Fruit fly (Drosophila melanogaster) whole organism, prepupa: Measurements from ENCODE around the gene CG15353.

Source experiments
- Blimp-1 ChIP-seq: fragments of 200-800 bp; sonication (Bioruptor generic); optimal IDR thresholded peaks from 3 replicates; lab custom pipeline; 2017; ENCODE audit warnings: missing biosample characterization, missing genetic modification characterization, mild to moderate bottlenecking, moderate library complexity, missing genetic modification reagents
- CG32006 ChIP-seq: fragments of 200-800 bp; sonication (Bioruptor generic); optimal IDR thresholded peaks from 3 replicates; lab custom pipeline; 2017; ENCODE audit warnings: missing biosample characterization, mild to moderate bottlenecking, missing genetic modification characterization
- CG6808 ChIP-seq: fragments of 200-800 bp; sonication (Bioruptor generic); optimal IDR thresholded peaks from 3 replicates; lab custom pipeline; 2017; ENCODE audit warnings: missing biosample characterization, missing genetic modification characterization, mild to moderate bottlenecking, moderate library complexity, missing genetic modification reagents
- CG6854 ChIP-seq: fragments of 200-800 bp; sonication (Bioruptor generic); optimal IDR thresholded peaks from 2 replicates; lab custom pipeline; 2017; ENCODE audit warnings: missing biosample characterization, mild to moderate bottlenecking, missing genetic modification characterization
- CG7368 ChIP-seq: fragments of 200-800 bp; sonication (Bioruptor generic); optimal IDR thresholded peaks from 3 replicates; lab custom pipeline; 2016; ENCODE audit warnings: missing biosample characterization, missing genetic modification characterization
- CG9139 ChIP-seq: fragments of 200-800 bp; sonication (Bioruptor generic); optimal IDR thresholded peaks from 3 replicates; lab custom pipeline; 2017; ENCODE audit warnings: missing biosample characterization, mild to moderate bottlenecking, missing genetic modification characterization
- Eip75B ChIP-seq: fragments of 200-800 bp; sonication (Bioruptor generic); optimal IDR thresholded peaks from 3 replicates; lab custom pipeline; 2016; ENCODE audit warnings: missing biosample characterization, missing genetic modification characterization
- Eip78C ChIP-seq: fragments of 200-800 bp; sonication (Bioruptor generic); peaks from one replicate; lab custom pipeline; 2016; ENCODE audit warnings: missing biosample characterization, missing genetic modification characterization
- Eip93F ChIP-seq: fragments of 200-800 bp; sonication (Bioruptor generic); optimal IDR thresholded peaks from 2 replicates; lab custom pipeline; 2016; ENCODE audit warnings: missing biosample characterization, mild to moderate bottlenecking, missing genetic modification characterization
- Ets21C ChIP-seq: fragments of 200-800 bp; sonication (Bioruptor generic); optimal IDR thresholded peaks from 3 replicates; lab custom pipeline; 2016; ENCODE audit warnings: missing biosample characterization, missing genetic modification characterization
- Ets96B ChIP-seq: fragments of 200-800 bp; optimal IDR thresholded peaks from 2 replicates; lab custom pipeline; 2019; ENCODE audit warnings: missing biosample characterization, mild to moderate bottlenecking, missing genetic modification characterization, moderate library complexity
- Hr39 ChIP-seq: fragments of 200-800 bp; sonication (Bioruptor generic); optimal IDR thresholded peaks from 2 replicates; lab custom pipeline; 2016; ENCODE audit warnings: missing biosample characterization, missing genetic modification characterization
- Hr4 ChIP-seq: fragments of 200-800 bp; sonication (Bioruptor generic); optimal IDR thresholded peaks from 3 replicates; lab custom pipeline; 2016; ENCODE audit warnings: missing biosample characterization, missing genetic modification characterization
- Sox102F ChIP-seq: fragments of 200-800 bp; sonication (Bioruptor generic); optimal IDR thresholded peaks from 2 replicates; lab custom pipeline; 2016; ENCODE audit warnings: missing biosample characterization, mild to moderate bottlenecking, missing genetic modification characterization
- Sox14 ChIP-seq: fragments of 200-800 bp; sonication (Bioruptor generic); optimal IDR thresholded peaks from 3 replicates; lab custom pipeline; 2016; ENCODE audit warnings: missing biosample characterization, missing genetic modification characterization
- achi ChIP-seq: fragments of 200-800 bp; sonication (Bioruptor generic); optimal IDR thresholded peaks from 3 replicates; lab custom pipeline; 2016; ENCODE audit warnings: missing biosample characterization, missing genetic modification characterization
- dsx ChIP-seq: fragments of 200-800 bp; optimal IDR thresholded peaks from 3 replicates; lab custom pipeline; 2019; ENCODE audit warnings: missing biosample characterization, mild to moderate bottlenecking, missing genetic modification characterization, moderate library complexity; ENCODE audit not compliant: poor library complexity, severe bottlenecking
- eg ChIP-seq: fragments of 200-800 bp; sonication (Bioruptor generic); IDR thresholded peaks from 3 replicates; pipeline ENCODE4 v1.3.6; 2022; ENCODE audit warnings: missing biosample characterization, missing genetic modification characterization
- esn ChIP-seq: fragments of 200-800 bp; sonication (Bioruptor generic); optimal IDR thresholded peaks from 2 replicates; lab custom pipeline; 2016; ENCODE audit warnings: missing biosample characterization, mild to moderate bottlenecking, missing genetic modification characterization, moderate library complexity
- fkh ChIP-seq: fragments of 200-800 bp; sonication (Bioruptor generic); optimal IDR thresholded peaks from 3 replicates; lab custom pipeline; 2017; ENCODE audit warnings: missing biosample characterization, mild to moderate bottlenecking, missing genetic modification characterization, moderate library complexity
- lz ChIP-seq: fragments of 200-800 bp; sonication (Bioruptor generic); optimal IDR thresholded peaks from 3 replicates; lab custom pipeline; 2016; ENCODE audit warnings: missing biosample characterization, missing genetic modification characterization
- net ChIP-seq: fragments of 200-800 bp; sonication (Bioruptor generic); optimal IDR thresholded peaks from 3 replicates; lab custom pipeline; 2016; ENCODE audit warnings: missing biosample characterization, missing genetic modification characterization
- salr ChIP-seq, 2 experiments: fragments of 200-800 bp; sonication (Bioruptor generic); optimal IDR thresholded peaks; 3 replicates each; lab custom pipeline; 2016 to 2018; ENCODE audit warnings: missing biosample characterization in 2 of 2, missing genetic modification characterization in 2 of 2, mild to moderate bottlenecking in 1 of 2
- spab ChIP-seq: fragments of 200-800 bp; sonication (Bioruptor generic); optimal IDR thresholded peaks from 2 replicates; lab custom pipeline; 2017; ENCODE audit warnings: missing biosample characterization, mild to moderate bottlenecking, missing genetic modification characterization, missing genetic modification reagents
- ss ChIP-seq, 2 experiments: fragments of 200-800 bp; sonication (Bioruptor generic); optimal IDR thresholded peaks; 2 replicates in 1 of 2; 3 replicates in 1 of 2; lab custom pipeline; 2017 to 2018; ENCODE audit warnings: mild to moderate bottlenecking in 2 of 2, missing biosample characterization in 2 of 2, missing genetic modification characterization in 2 of 2, moderate library complexity in 1 of 2
- svp ChIP-seq: fragments of 200-800 bp; sonication (Bioruptor generic); peaks from one replicate; lab custom pipeline; 2016; ENCODE audit warnings: missing biosample characterization, missing genetic modification characterization
- vri ChIP-seq: fragments of 200-800 bp; sonication (Bioruptor generic); optimal IDR thresholded peaks from 3 replicates; lab custom pipeline; 2016; ENCODE audit warnings: missing biosample characterization, mild to moderate bottlenecking, missing genetic modification characterization

The CG15353 gene

DNA sequence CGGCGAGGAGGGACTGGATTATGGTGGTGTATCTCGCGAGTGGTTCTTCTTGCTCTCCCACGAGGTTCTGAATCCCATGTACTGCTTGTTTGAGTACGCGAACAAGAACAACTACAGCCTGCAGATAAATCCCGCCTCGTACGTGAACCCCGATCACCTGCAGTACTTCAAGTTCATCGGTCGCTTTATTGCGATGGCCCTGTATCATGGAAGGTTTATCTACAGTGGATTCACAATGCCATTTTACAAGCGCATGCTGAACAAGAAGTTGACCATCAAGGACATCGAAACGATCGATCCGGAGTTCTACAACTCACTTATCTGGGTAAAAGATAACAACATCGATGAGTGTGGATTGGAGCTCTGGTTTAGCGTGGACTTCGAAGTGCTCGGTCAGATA is 35.1 kb upstream of the CG15353 start:
- TF ChIP-seq achi (GFP tag; lab: Kevin White, UChicago), result no peak
- TF ChIP-seq svp (GFP tag; lab: Kevin White, UChicago), result peak; percentile 56

DNA sequence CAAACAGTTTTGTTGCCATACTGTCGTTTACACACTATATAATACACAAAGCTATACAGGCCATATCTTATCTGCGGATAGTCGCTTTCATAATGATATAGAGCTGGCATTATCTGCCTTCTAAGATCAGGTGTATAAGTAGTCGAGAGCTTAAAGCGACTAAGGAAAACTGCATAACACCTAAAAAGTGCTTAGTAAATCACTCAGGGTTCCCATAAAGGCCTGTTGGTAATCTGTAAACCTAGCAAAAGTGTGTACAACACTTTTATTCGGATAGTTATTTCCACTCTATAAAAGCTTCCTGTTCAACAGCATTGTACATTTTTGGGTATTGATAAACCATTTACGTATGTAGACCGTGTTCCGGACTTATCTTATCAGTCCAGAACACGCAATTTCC is 32.5 kb upstream of the CG15353 start:
- TF ChIP-seq salr (GFP tag; optimal IDR thresholded peaks at IDR 0.05; lab: Kevin White, UChicago), result no peak
- no peak for TF ChIP-seq svp (GFP tag; lab: Kevin White, UChicago)
- TF ChIP-seq CG7368 (GFP tag; lab: Kevin White, UChicago), result no peak
- TF ChIP-seq vri (GFP tag; lab: Kevin White, UChicago), result peak; percentile 42

DNA sequence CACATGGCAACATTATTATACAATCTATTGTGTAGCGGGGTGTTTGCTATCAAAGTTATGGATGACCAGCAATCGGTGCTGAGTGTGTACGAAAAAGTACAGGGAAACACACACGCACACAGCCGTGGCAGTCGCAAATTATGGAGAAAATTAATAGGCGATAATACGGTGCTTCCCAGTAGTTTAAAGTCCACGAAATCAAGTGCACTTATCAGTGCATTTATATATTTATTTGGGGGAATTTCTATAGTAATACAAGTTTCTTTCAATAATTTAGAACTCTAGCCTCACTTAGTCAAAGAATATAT is 31.9 kb upstream of the CG15353 start:
- TF ChIP-seq achi (GFP tag; lab: Kevin White, UChicago) (no peak), vri (GFP tag; lab: Kevin White, UChicago) (peak; percentile 89)
- TF ChIP-seq, all 60 proteins: peak for 1

DNA sequence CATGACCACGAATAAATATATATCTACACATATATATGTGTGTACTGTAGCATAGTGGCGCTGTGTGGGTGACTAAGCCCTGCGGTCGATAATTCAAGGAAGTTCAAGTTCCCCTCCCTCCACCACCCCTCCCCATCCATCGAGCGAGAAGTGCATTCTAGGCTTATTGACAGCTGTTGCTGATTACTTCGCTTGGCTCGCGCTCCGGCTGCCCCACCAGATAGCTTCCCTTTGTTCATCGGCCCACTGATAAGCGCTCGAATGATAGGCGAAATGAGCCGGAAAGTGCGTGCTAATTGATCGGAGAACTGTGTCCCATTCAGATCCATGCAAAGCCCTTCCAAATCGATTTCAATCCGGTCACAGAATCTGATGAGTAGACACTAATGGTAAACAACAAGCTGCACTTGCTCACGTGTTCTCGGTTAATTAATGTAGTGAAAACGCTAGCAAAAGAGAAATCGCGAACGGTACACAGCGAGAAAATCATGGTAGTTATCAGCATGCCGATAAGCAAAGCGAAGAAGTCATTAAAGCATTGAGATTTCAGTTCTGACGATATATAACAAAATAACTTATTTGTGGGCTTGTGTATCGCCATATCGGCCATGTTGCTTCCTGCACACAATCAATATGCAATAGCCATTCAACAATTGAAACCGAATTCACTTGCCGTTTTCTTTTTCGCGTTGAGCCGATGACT is 31.4 kb upstream of the CG15353 start:
- TF ChIP-seq eg (0 out of 3 replicates have a peak, but pooled peaks have one; percentile 31), salr (GFP tag; optimal IDR thresholded peaks at IDR 0.05; lab: Kevin White, UChicago) (no peak), CG32006 (GFP tag; lab: Kevin White, UChicago) (peak; percentile 27), Sox14 (GFP tag; lab: Kevin White, UChicago) (peak; percentile 72), net (GFP tag; lab: Kevin White, UChicago) (no peak), Hr4 (GFP tag; lab: Kevin White, UChicago) (peak; percentile 19), Eip78C (no peak), svp (GFP tag; lab: Kevin White, UChicago) (peak; percentile 95), ss (GFP tag; optimal IDR thresholded peaks at IDR 0.05; lab: Kevin White, UChicago) (peak; percentile 6 to 25), Hr39 (GFP tag; lab: Kevin White, UChicago) (peak; percentile 12)

DNA sequence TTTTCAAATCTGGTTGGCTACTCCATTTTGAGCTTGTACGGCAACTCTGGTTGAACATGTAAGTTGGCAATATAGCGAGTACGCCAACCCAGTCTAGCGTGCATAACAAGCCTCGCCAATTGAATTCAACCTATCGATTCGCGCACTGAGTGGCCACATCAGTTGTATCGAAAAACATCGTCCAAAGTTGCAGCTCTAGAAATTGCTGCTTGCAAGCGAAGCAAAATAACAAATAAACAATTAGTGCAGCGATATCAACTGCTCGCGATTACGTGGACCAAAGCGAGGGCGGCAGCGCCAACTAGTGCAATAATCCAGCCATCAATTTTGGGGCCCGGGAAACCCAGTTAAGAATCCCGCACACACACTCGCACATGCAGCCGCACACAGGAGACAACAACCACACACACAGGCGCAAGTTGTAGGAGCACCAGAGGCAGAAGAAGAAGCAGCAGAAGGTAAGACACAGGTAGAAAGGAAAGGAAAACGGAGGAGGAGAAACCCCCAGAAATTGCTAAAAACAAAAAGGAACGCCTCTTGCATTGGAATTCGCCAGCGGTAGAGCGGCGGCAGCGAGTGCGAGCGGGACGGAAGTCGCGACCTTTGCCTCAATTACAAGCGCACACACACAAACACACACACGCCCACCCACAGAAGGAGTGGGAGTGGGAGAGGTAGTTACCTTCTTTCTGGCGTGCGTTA is 30.7 kb upstream of the CG15353 start:
- TF ChIP-seq CG6854 (GFP tag; lab: Kevin White, UChicago) (peak; percentile 49), ss (GFP tag; optimal IDR thresholded peaks at IDR 0.05; lab: Kevin White, UChicago) (peak; percentile 54 to 65), esn (GFP tag; lab: Kevin White, UChicago) (peak; percentile 3), CG6808 (GFP tag; lab: Kevin White, UChicago) (peak; percentile 1), Ets96B (tag; lab: Kevin White, UChicago) (no peak), net (GFP tag; lab: Kevin White, UChicago) (peak; percentile 37), CG9139 (GFP tag; lab: Kevin White, UChicago) (peak; percentile 37), spab (GFP tag; lab: Kevin White, UChicago) (no peak), Eip78C (peak; percentile 84), Hr39 (GFP tag; lab: Kevin White, UChicago) (peak; percentile 21), Blimp-1 (no peak), Eip75B (GFP tag; lab: Kevin White, UChicago) (peak; percentile 15), svp (GFP tag; lab: Kevin White, UChicago) (peak; percentile 99)
- TF ChIP-seq, all 60 proteins: peak for 10

DNA sequence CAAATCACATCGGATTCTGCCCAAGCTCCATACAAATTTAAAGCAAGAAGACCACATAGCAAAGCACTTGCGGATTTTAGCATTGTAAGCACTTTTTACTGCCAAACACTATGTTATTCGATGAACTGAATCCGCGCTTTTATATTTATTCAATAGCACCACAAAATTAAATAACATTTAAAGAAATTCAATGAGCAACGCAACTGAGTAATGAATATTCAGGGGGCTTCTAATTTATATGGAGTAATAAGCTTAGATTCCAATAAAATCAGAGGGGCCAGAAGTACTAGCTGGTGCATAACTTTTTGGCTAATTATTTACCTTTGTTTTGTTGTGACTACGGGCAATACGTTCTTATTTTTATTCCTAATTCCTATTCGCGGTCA is 30.2 kb upstream of the CG15353 start, which contains the start of gene lectin-22C:
TSS of gene lectin-22C (minus strand) at position 101 of the 386 bp plus-strand sequence.
- TF ChIP-seq eg, result no peak
- no peak for TF ChIP-seq Ets21C (GFP tag; lab: Kevin White, UChicago)
- TF ChIP-seq Sox14 (GFP tag; lab: Kevin White, UChicago), result no peak
- no peak for TF ChIP-seq lz
- TF ChIP-seq Eip93F (GFP tag; lab: Kevin White, UChicago), result no peak

DNA sequence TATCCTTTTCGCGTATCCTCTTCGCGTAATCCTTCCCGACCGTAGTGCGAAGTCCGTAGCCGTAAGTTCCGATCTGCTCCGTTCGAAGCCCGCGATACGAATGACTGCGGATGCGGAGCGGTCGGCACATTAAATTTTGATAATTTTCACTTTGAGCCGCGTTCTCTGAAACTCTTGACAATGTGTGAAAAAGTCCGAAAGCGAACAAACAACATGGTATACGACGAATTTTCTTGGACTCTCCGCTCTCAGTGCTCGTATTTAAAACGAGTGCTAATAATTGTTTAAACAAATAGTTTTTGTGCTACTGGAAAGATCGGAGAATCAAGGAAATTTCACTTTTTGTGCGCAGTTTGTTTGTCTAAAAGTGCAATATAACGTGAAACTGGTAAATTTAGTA is 28.9 kb upstream of the CG15353 start, which contains the start of gene CG42296:
TSS of gene CG42296 (minus strand) at position 101 of the 400 bp plus-strand sequence.
- TF ChIP-seq dsx (no peak), achi (GFP tag; lab: Kevin White, UChicago) (no peak), eg (no peak), Sox102F (GFP tag; lab: Kevin White, UChicago) (no peak), fkh (GFP tag; lab: Kevin White, UChicago) (peak; percentile 25)
